Worm (Caenorhabditis elegans) whole organism, L4 larva: ENCODE measurements around the gene T09F3.5.
"Not testable (repeated sequence)": the region's sequence is repeated elsewhere in the genome, so short reads cannot be mapped to it uniquely, and the experiment has no call there.

Experiments
- D1046.2 ChIP-seq: fragments of 200-800 bp; sonication (Bioruptor generic); IDR thresholded peaks from 2 replicates; pipeline ENCODE4 v1.3.6; 2022; ENCODE audit warnings: missing genetic modification characterization, missing compliant biosample characterization
- F26F4.8 ChIP-seq: fragments of 200-800 bp; sonication (Bioruptor generic); conservative IDR thresholded peaks from 2 replicates; pipeline ENCODE4 v1.3.6; 2022; ENCODE audit warnings: missing genetic modification characterization, missing compliant biosample characterization
- F44E2.7 ChIP-seq: fragments of 200-800 bp; sonication (Bioruptor generic); IDR thresholded peaks from 2 replicates; pipeline ENCODE4 v2.1.2; 2022; ENCODE audit warnings: missing genetic modification characterization, missing compliant biosample characterization
- F49E8.2 ChIP-seq: sonication (generic microtip); optimal IDR thresholded peaks from 2 replicates; lab custom pipeline; 2016; ENCODE audit warnings: missing compliant biosample characterization, mild to moderate bottlenecking, missing genetic modification characterization, borderline replicate concordance
- Y5F2A.4 ChIP-seq: fragments of 200-800 bp; sonication (Bioruptor generic); optimal IDR thresholded peaks from 2 replicates; lab custom pipeline; 2018; ENCODE audit warnings: mild to moderate bottlenecking, missing genetic modification characterization, missing compliant biosample characterization
- Y75B8A.6 ChIP-seq: fragments of 200-800 bp; sonication (Bioruptor generic); IDR thresholded peaks from 2 replicates; pipeline ENCODE4 v1.3.6; 2022; ENCODE audit warnings: missing genetic modification reagents, missing genetic modification characterization, missing compliant biosample characterization
- arid-1 ChIP-seq: fragments of 200-800 bp; sonication (Bioruptor generic); conservative IDR thresholded peaks from 2 replicates; pipeline ENCODE4 v1.3.6; 2022; ENCODE audit warnings: missing genetic modification reagents, missing genetic modification characterization, missing compliant biosample characterization
- attf-4 ChIP-seq: sonication (generic microtip); optimal IDR thresholded peaks from 3 replicates; lab custom pipeline; 2017; ENCODE audit warnings: missing biosample characterization, missing genetic modification characterization
- ceh-28 ChIP-seq: fragments of 150-350 bp; optimal IDR thresholded peaks from 2 replicates; lab custom pipeline; 2014; ENCODE audit warnings: missing biosample characterization, missing genetic modification reagents, missing genetic modification characterization
- ceh-62 ChIP-seq: sonication (generic microtip); optimal IDR thresholded peaks from 2 replicates; lab custom pipeline; 2017; ENCODE audit warnings: missing biosample characterization, missing genetic modification characterization
- ceh-82 ChIP-seq: sonication (generic microtip); optimal IDR thresholded peaks from 2 replicates; lab custom pipeline; 2017; ENCODE audit warnings: missing biosample characterization, missing genetic modification characterization
- ces-1 ChIP-seq: fragments of 150-350 bp; sonication (generic microtip); optimal IDR thresholded peaks from 4 replicates; lab custom pipeline; 2014; ENCODE audit warnings: missing biosample characterization, missing genetic modification reagents, missing genetic modification characterization
- cey-2 ChIP-seq: sonication (generic microtip); optimal IDR thresholded peaks from 3 replicates; lab custom pipeline; 2017; ENCODE audit warnings: missing genetic modification characterization, mild to moderate bottlenecking, missing compliant biosample characterization, antibody characterized with exemption, borderline replicate concordance; ENCODE audit not compliant: insufficient read depth
- ctbp-1 ChIP-seq: fragments of 200-800 bp; sonication (Bioruptor generic); IDR thresholded peaks from 2 replicates; pipeline ENCODE4 v1.3.6; 2022; ENCODE audit warnings: missing genetic modification reagents, missing genetic modification characterization, missing compliant biosample characterization
- daf-16 ChIP-seq, 3 experiments: sonication (generic microtip); optimal IDR thresholded peaks; 2 replicates each; lab custom pipeline; 2016 to 2017; ENCODE audit warnings: missing genetic modification characterization in 3 of 3, missing genetic modification reagents in 3 of 3, mild to moderate bottlenecking in 2 of 3, missing compliant biosample characterization in 2 of 3, missing biosample characterization in 1 of 3, moderate library complexity in 1 of 3
- daf-19 ChIP-seq: fragments of 200-800 bp; sonication (Bioruptor generic); conservative IDR thresholded peaks from 2 replicates; pipeline ENCODE4 v1.3.6; 2022; ENCODE audit warnings: missing genetic modification characterization, missing compliant biosample characterization
- daf-8 ChIP-seq: fragments of 200-800 bp; sonication (Bioruptor generic); IDR thresholded peaks from 2 replicates; pipeline ENCODE4 v1.3.6; 2022; ENCODE audit warnings: missing genetic modification characterization, missing compliant biosample characterization
- dmd-6 ChIP-seq: fragments of 200-800 bp; sonication (Bioruptor generic); IDR thresholded peaks from 2 replicates; pipeline ENCODE4 v1.3.6; 2022; ENCODE audit warnings: missing genetic modification reagents, missing genetic modification characterization, missing compliant biosample characterization
- dmd-8 ChIP-seq: fragments of 200-800 bp; sonication (Bioruptor generic); IDR thresholded peaks from 2 replicates; pipeline ENCODE4 v1.3.6; 2022; ENCODE audit warnings: missing genetic modification characterization, missing compliant biosample characterization
- dpl-1 ChIP-seq: fragments of 150-350 bp; optimal IDR thresholded peaks from 2 replicates; lab custom pipeline; 2014; ENCODE audit warnings: missing biosample characterization, missing genetic modification reagents, missing genetic modification characterization
- dve-1 ChIP-seq: sonication (generic microtip); optimal IDR thresholded peaks from 2 replicates; lab custom pipeline; 2017; ENCODE audit warnings: antibody characterized with exemption, mild to moderate bottlenecking, missing genetic modification characterization, missing compliant biosample characterization; ENCODE audit not compliant: insufficient read depth
- egl-27 ChIP-seq: sonication (generic microtip); optimal IDR thresholded peaks from 3 replicates; lab custom pipeline; 2017; ENCODE audit warnings: missing biosample characterization, missing genetic modification reagents, missing genetic modification characterization
- fos-1 ChIP-seq: fragments of 150-350 bp; optimal IDR thresholded peaks from 2 replicates; lab custom pipeline; 2014; ENCODE audit warnings: missing biosample characterization, missing genetic modification characterization
- gei-8 ChIP-seq: fragments of 200-800 bp; sonication (Bioruptor generic); optimal IDR thresholded peaks from 2 replicates; lab custom pipeline; 2018; ENCODE audit warnings: mild to moderate bottlenecking, missing genetic modification characterization, missing compliant biosample characterization
- hlh-11 ChIP-seq: fragments of 200-800 bp; sonication (Bioruptor generic); optimal IDR thresholded peaks from 2 replicates; lab custom pipeline; 2018; ENCODE audit warnings: mild to moderate bottlenecking, missing genetic modification characterization, missing compliant biosample characterization
- hlh-30 ChIP-seq: sonication (generic microtip); optimal IDR thresholded peaks from 2 replicates; lab custom pipeline; 2017; ENCODE audit warnings: antibody characterized with exemption, mild to moderate bottlenecking, missing genetic modification characterization, missing compliant biosample characterization; ENCODE audit not compliant: insufficient read depth
- hmg-1.1 ChIP-seq: fragments of 200-800 bp; sonication (Bioruptor generic); IDR thresholded peaks from 2 replicates; pipeline ENCODE4 v1.3.6; 2022; ENCODE audit warnings: missing genetic modification reagents, missing genetic modification characterization, missing compliant biosample characterization
- lim-7 ChIP-seq: fragments of 200-800 bp; sonication (Bioruptor generic); IDR thresholded peaks from 2 replicates; pipeline ENCODE4 v1.3.6; 2022; ENCODE audit warnings: missing genetic modification characterization, missing compliant biosample characterization
- lin-1 ChIP-seq: fragments of 200-800 bp; sonication (Bioruptor generic); IDR thresholded peaks from 2 replicates; pipeline ENCODE4 v1.3.6; 2022; ENCODE audit warnings: missing genetic modification reagents, missing genetic modification characterization, missing compliant biosample characterization
- lin-13 ChIP-seq: fragments of 150-350 bp; optimal IDR thresholded peaks from 2 replicates; lab custom pipeline; 2014; ENCODE audit warnings: missing biosample characterization, missing genetic modification reagents, missing genetic modification characterization
- lin-15B ChIP-seq: fragments of 150-350 bp; sonication (generic microtip); optimal IDR thresholded peaks from 3 replicates; lab custom pipeline; 2014; ENCODE audit warnings: missing biosample characterization, missing genetic modification characterization
- lsy-2 ChIP-seq, 2 experiments: fragments of 150-350 bp in 1 of 2; sonication (generic microtip) in 1 of 2; optimal IDR thresholded peaks; 2 replicates each; lab custom pipeline; 2014 to 2017; ENCODE audit warnings: missing biosample characterization in 2 of 2, missing genetic modification characterization in 2 of 2
- mdl-1 ChIP-seq, 2 experiments: fragments of 150-350 bp in 1 of 2; sonication (generic microtip) in 1 of 2; optimal IDR thresholded peaks; 2 replicates each; lab custom pipeline; 2014 to 2017; ENCODE audit warnings: missing biosample characterization in 2 of 2, missing genetic modification characterization in 2 of 2
- mes-2 ChIP-seq: sonication (generic microtip); optimal IDR thresholded peaks from 2 replicates; lab custom pipeline; 2016; ENCODE audit warnings: missing genotype, mild to moderate bottlenecking, missing genetic modification characterization, missing compliant biosample characterization; ENCODE audit not compliant: poor library complexity, severe bottlenecking
- mxl-2 ChIP-seq: fragments of 200-800 bp; sonication (Bioruptor generic); conservative IDR thresholded peaks from 2 replicates; pipeline ENCODE4 v1.3.6; 2022; ENCODE audit warnings: missing genetic modification reagents, missing genetic modification characterization, missing compliant biosample characterization
- mxl-3 ChIP-seq: fragments of 200-800 bp; sonication (Bioruptor generic); optimal IDR thresholded peaks from 2 replicates; lab custom pipeline; 2018; ENCODE audit warnings: mild to moderate bottlenecking, missing genetic modification characterization, missing compliant biosample characterization
- nhr-11 ChIP-seq: fragments of 150-350 bp; optimal IDR thresholded peaks from 2 replicates; lab custom pipeline; 2014; ENCODE audit warnings: missing biosample characterization, missing genetic modification characterization
- nhr-25 ChIP-seq: sonication (generic microtip); optimal IDR thresholded peaks from 2 replicates; lab custom pipeline; 2017; ENCODE audit warnings: missing genetic modification characterization, mild to moderate bottlenecking, missing compliant biosample characterization, antibody characterized with exemption, moderate library complexity, borderline replicate concordance; ENCODE audit not compliant: insufficient read depth
- nhr-28 ChIP-seq: fragments of 150-350 bp; optimal IDR thresholded peaks from 2 replicates; lab custom pipeline; 2014; ENCODE audit warnings: missing biosample characterization, missing genetic modification characterization
- nhr-77 ChIP-seq: fragments of 150-350 bp; optimal IDR thresholded peaks from 2 replicates; lab custom pipeline; 2014; ENCODE audit warnings: missing biosample characterization, missing genetic modification characterization
- php-3 ChIP-seq: fragments of 200-800 bp; sonication (Bioruptor generic); IDR thresholded peaks from 2 replicates; pipeline ENCODE4 v1.3.6; 2022; ENCODE audit warnings: missing genetic modification reagents, missing genetic modification characterization, missing compliant biosample characterization
- pqm-1 ChIP-seq: sonication (generic microtip); optimal IDR thresholded peaks from 2 replicates; lab custom pipeline; 2017; ENCODE audit warnings: missing biosample characterization, missing genetic modification characterization
- sdz-12 ChIP-seq: fragments of 200-800 bp; sonication (Bioruptor generic); optimal IDR thresholded peaks from 2 replicates; lab custom pipeline; 2018; ENCODE audit warnings: mild to moderate bottlenecking, missing genetic modification characterization, missing compliant biosample characterization
- tra-1 ChIP-seq: fragments of 200-800 bp; sonication (Bioruptor generic); IDR thresholded peaks from 2 replicates; pipeline ENCODE4 v1.3.6; 2022; ENCODE audit warnings: missing genetic modification reagents, missing genetic modification characterization, missing compliant biosample characterization
- unc-62 ChIP-seq, 3 experiments: fragments of 150-350 bp in 1 of 3; sonication (generic microtip); optimal IDR thresholded peaks in 2 of 3; peaks in 1 of 3; 1 replicate in 1 of 3; 2 replicates in 2 of 3; lab custom pipeline; 2014 to 2017; ENCODE audit warnings: missing biosample characterization in 3 of 3, missing genetic modification characterization in 3 of 3, missing genetic modification reagents in 3 of 3, missing genotype in 1 of 3
- vab-7 ChIP-seq: fragments of 200-800 bp; sonication (Bioruptor generic); IDR thresholded peaks from 2 replicates; pipeline ENCODE4 v1.3.6; 2022; ENCODE audit warnings: missing genetic modification reagents, missing genetic modification characterization, missing compliant biosample characterization
- zfp-2 ChIP-seq: sonication (generic microtip); optimal IDR thresholded peaks from 2 replicates; lab custom pipeline; 2016; ENCODE audit warnings: mild to moderate bottlenecking, missing genetic modification characterization, missing compliant biosample characterization
- ztf-11 ChIP-seq: fragments of 150-350 bp; optimal IDR thresholded peaks from 2 replicates; lab custom pipeline; 2014; ENCODE audit warnings: missing biosample characterization, missing genetic modification characterization

T09F3.5 gene

DNA sequence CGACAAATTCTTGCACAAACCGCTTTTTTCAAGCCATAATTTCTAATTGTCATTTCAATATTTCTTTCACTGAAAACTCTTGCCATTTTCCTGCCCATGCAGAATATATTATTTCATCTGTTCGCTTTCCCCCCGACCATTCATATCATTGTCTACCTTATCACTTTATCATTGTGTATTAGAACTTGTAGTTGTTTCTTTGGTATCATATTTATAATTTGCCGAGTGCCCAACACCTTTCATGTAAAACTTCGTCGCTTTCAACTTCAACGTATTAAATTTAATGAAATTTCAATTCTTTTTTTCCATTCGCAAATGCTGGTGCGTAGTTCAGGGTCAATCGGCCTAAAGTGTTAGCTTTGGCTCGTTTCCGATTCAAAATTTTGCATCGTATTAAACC, 46.2 kb downstream of the T09F3.5 start, which contains the start of gene ZK673.1:
TSS of gene ZK673.1 (plus strand) at position 301 of the 400 bp plus-strand sequence.
- peak in 1 of 2 experiments; percentile 56 for TF ChIP-seq unc-62 (GFP tag; optimal IDR thresholded peaks at IDR 0.05 in 1 of 2; lab: Kevin White, UChicago)
- TF ChIP-seq unc-62 (tag; optimal IDR thresholded peaks at IDR 0.05; lab: Kevin White, UChicago): not testable (repeated sequence)

DNA sequence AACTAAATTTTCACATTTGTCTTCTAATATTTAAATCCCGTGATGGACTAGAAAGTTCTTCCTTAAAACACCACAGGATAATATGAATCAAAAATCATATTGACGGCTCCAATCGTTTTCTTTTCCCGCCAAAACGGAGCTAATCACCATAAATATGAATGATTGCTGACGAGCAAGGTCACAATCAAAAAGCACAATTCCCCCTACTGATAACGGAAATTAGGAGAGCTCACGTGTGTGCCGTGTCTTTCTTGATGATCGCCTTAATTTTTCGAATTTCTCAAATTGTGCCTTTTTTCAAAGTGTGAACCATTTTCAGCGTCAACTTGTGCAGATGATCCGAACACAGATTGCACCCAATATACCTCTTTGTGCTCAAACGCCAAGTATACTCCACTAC, 47.2 kb downstream of the T09F3.5 start:
- TF ChIP-seq daf-8 (no peak), nhr-11 (tag; lab: Kevin White, UChicago) (no peak), ceh-28 (tag; lab: Kevin White, UChicago) (no peak), mxl-2 (GFP tag; lab: Robert Waterston, UW) (no peak), ctbp-1 (GFP tag; lab: Robert Waterston, UW) (no peak), ceh-82 (no peak), attf-4 (tag; lab: Kevin White, UChicago) (no peak), hmg-1.1 (GFP tag; lab: Robert Waterston, UW) (no peak), hlh-11 (tag; lab: Kevin White, UChicago) (peak; percentile 56), dve-1 (peak; percentile 51), hlh-30 (peak; percentile 58), F26F4.8 (no peak), nhr-25 (tag; lab: Kevin White, UChicago) (no peak), mes-2 (tag; lab: Kevin White, UChicago) (no peak), lin-1 (GFP tag; lab: Robert Waterston, UW) (no peak), dmd-8 (no peak), fos-1 (tag; lab: Kevin White, UChicago) (no peak), sdz-12 (no peak), gei-8 (no peak), lsy-2 (tag; optimal IDR thresholded peaks at IDR 0.05; lab: Kevin White, UChicago) (no peak), mxl-3 (GFP tag; lab: Kevin White, UChicago) (peak; percentile 23), pqm-1 (peak; percentile 42), daf-19 (GFP tag; lab: Robert Waterston, UW) (no peak), tra-1 (GFP tag; lab: Robert Waterston, UW) (no peak), daf-16 (GFP tag; optimal IDR thresholded peaks at IDR 0.05; lab: Kevin White, UChicago) (no peak), daf-16 (tag; optimal IDR thresholded peaks at IDR 0.05; lab: Kevin White, UChicago) (peak; percentile 46), php-3 (GFP tag; lab: Robert Waterston, UW) (no peak), ztf-11 (tag; lab: Kevin White, UChicago) (no peak), zfp-2 (no peak), lin-15B (tag; lab: Kevin White, UChicago) (no peak), nhr-28 (tag; lab: Kevin White, UChicago) (peak; percentile 62), cey-2 (no peak), Y5F2A.4 (GFP tag; lab: Kevin White, UChicago) (no peak), mdl-1 (tag; optimal IDR thresholded peaks at IDR 0.05; lab: Kevin White, UChicago) (peak in 1 of 2 experiments; percentile 19), dmd-6 (peak; percentile 83), dpl-1 (GFP tag; lab: Kevin White, UChicago) (no peak), lin-13 (no peak), ces-1 (GFP tag; lab: Kevin White, UChicago) (no peak), F49E8.2 (no peak), F44E2.7 (no peak), nhr-77 (tag; lab: Kevin White, UChicago) (peak; percentile 18), D1046.2 (GFP tag; lab: Robert Waterston, UW) (no peak), ceh-62 (no peak), egl-27 (tag; lab: Kevin White, UChicago) (no peak), lim-7 (GFP tag; lab: Robert Waterston, UW) (no peak), vab-7 (GFP tag; lab: Robert Waterston, UW) (no peak), Y75B8A.6 (GFP tag; lab: Robert Waterston, UW) (no peak), arid-1 (GFP tag; lab: Robert Waterston, UW) (no peak)
